Fruit fly (Drosophila melanogaster): ENCODE measurements around the gene kirre.

Gene kirre

DNA sequence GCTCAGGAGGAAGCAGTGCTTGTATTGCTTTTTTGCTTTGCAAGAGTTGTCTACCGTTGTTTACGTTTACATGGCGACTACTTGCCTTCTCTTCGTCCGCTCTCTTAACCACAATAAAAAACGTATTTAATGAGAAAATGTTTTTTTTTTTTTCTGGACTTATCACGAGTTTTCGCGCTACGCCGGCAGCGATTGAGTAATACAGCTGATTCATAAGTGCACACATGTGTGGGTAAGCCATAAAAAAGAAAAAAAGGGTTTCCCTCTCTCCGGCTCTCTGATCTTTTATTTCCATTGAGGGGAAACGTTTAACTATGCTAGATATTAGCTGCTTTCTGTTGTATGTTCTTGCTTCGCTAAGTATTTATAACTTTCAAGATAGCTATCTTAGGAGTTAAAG lies 1.9 kb downstream of the kirre start:
- TF ChIP-seq CTCF (optimal IDR thresholded peaks at IDR 0.05), result no peak

DNA sequence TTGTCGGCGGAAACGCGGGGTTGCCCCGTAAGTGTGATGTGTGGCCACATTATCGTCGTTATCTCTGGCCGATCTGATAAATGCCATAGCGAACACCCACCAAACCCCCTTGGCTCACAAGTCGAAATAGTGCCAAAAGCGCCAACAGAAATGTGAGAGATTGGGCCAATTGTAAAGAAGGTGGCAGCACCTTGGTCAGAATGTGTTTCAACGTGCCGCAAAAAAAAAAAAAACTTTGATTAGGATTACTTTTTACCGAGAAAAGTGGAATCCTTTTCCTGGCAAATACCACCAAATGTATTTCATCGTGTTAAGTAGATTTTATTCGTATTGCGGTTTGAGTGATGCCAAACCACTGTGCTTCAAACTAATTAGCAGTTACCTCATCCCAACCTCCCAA lies 2.8 kb downstream of the kirre start:
- no peak for TF ChIP-seq CG8478 (optimal IDR thresholded peaks at IDR 0.05)
- no peak for TF ChIP-seq CTCF (optimal IDR thresholded peaks at IDR 0.05)

DNA sequence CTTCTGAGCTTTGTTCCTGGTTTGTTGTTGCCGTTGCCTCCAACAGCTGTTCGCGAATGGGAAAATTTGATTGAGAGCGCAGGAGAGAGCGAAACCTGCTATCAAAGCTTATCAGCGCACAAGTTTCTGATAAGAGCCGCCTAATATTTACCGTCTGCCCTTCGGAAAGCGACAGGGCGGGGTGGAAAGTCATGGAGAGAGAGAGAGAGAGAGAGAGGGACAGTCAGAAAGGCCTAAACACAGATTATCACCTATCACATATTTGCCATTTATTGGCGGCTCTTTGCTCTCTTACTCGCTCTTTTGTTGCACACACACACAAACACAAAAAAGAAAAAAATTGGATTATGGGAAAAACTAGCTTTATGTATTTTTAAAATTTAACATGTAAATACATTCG lies 3.4 kb downstream of the kirre start:
- TF ChIP-seq CTCF (optimal IDR thresholded peaks at IDR 0.05) (no peak), CG8478 (optimal IDR thresholded peaks at IDR 0.05) (no peak)

DNA sequence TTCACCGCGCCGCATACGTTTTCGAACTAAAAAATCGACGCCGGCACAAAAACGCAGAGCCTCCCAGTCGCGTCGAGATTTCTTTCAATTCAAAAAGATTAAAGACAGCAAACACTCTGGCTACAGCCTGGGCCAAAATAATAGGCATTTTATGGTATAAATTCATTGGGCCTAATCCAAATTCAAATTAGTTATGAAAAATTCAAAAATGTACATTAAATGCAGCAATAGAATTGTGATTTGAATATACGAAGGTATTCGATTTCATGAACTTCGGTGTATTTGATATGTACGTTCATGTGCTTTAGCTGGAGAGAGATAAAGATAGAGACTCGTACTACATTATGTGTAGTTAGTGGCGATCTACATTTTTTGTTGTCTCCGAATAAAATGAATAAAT lies 3.9 kb downstream of the kirre start, which contains the start of gene Syx4:
TSS of gene Syx4 (minus strand) at position 35 of the 400 bp plus-strand sequence.
- TF ChIP-seq CTCF (optimal IDR thresholded peaks at IDR 0.05), result no peak
- TF ChIP-seq CG8478 (optimal IDR thresholded peaks at IDR 0.05), result no peak

DNA sequence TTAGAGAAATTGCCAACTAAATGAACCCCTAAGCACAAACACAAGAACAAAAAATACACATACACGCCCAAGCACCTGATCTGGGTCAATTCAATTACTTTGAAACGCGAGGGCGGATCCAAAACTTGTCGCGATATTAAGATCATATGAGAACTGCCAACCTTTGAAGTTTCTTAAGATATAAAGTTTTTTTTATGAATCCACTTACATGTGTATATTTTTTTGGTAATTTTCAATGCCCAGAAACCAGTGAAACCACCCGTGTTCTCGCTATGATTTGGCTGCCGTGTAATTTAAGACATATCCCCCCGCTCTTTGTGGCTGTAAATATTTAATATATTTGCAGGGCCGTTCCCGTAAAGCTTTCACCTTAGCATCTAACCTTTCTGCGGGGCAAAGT lies 9.5 kb downstream of the kirre start:
- TF ChIP-seq CG8478 (optimal IDR thresholded peaks at IDR 0.05) (no peak), CTCF (optimal IDR thresholded peaks at IDR 0.05) (no peak)

DNA sequence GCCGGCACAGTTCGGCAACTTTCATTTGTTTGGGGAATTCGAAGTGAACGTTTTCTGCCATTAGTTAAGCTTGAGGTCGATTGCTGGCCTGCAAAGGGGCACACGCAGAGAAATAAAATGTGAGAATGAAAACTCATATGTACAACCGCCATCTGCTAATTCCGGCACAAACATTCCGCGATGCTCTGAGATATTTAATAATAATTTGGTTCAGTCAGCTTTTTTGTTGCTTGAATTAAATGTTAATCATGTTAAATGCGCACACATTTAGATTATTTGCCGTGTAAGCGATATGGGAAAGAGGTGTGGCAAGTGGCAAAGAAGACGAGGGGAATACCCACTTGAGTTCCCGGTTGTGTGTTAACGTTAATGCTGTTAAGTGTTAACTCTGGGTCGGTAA lies 17.2 kb downstream of the kirre start:
- no peak for TF ChIP-seq CG8478 (optimal IDR thresholded peaks at IDR 0.05)
- TF ChIP-seq CTCF (optimal IDR thresholded peaks at IDR 0.05), result no peak

DNA sequence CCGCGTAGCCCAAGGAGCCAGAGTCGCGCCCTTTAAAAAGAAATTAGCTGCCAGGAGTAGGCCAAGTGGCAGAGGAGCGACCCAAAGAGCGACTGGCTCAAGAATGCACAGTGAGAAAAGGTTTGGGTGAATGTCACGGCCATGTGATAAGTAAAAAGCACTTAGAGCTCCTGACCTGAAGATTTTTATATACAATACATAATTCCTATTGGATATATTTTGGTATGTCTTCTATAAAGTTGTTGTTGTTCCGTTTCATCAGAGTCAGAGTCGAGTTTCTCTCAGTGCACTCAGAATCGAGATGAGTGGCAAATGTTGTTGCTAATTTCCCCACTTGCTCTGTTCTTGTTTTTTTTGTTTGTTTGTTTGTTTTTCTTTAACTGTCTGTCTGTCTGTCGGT lies 21.0 kb downstream of the kirre start:
- TF ChIP-seq CTCF (optimal IDR thresholded peaks at IDR 0.05) (no peak), CG8478 (optimal IDR thresholded peaks at IDR 0.05) (no peak)

DNA sequence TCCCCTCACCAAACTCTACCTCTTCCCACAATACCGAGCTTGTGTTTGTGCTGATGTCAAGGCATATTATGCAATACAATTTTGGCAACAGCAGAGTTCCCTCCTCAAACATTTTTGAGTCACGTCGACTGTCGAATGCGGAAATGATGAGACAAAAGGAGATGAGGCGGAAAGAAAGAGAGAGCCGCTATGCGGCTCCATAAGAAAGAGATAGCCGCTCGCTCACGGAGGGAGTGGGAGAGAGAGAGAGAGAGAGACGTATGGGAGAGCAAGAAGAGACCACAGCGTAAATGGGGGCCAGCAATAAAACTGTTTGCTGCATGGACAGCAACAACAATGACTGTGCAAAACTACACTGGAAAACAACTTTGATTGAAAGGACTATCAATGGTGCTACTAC lies 25.3 kb downstream of the kirre start:
- TF ChIP-seq CTCF (optimal IDR thresholded peaks at IDR 0.05) (no peak), CG8478 (optimal IDR thresholded peaks at IDR 0.05) (no peak)

DNA sequence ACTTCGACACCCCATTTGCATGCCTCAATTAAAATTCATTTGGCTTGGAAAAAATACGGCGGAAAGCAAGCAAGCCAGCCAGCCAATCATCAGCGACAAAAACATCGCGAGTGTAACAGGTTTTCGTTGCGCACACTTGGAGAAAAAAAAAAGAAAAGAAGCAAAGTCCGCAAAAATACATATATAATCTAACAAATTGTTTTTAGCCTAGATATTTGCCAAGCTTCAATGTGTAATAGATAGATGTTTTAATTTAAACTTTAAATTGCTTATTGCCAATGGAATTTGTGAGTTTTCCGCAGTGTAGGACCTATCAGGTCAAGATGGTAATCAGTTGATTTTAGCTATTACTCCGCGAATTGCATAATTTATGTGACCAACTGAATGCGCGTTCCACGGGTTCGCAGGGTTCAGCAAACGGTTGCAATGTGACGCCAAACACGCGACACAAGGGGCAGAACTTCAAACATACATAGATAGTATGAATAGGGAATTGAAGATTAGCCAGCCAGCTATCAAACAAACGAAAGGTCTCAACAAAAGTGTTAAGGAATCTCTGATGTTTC lies 46.5 kb downstream of the kirre start:
- TF ChIP-seq CG8478 (optimal IDR thresholded peaks at IDR 0.05), result no peak
- TF ChIP-seq CTCF (optimal IDR thresholded peaks at IDR 0.05), result no peak

DNA sequence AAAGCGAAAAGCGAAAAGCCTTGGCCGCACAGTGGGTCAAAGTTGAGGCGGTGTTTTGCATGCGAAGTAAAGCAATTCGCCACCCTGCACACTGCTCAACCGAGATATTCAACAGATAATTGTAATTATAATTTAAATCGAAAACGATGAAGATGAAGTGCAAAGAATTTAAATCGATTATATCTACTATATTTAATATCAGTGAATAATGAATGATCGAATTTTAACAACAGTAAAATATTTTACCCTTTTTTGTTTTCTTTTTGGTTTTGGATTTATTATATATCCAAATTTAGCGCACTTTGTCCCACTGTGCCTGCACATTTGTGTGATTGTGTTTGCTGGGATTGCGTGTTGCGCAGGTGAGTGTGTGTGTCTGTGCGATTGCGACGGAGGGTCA lies 47.1 kb downstream of the kirre start:
- TF ChIP-seq CG8478 (optimal IDR thresholded peaks at IDR 0.05) (no peak), CTCF (optimal IDR thresholded peaks at IDR 0.05) (no peak)

DNA sequence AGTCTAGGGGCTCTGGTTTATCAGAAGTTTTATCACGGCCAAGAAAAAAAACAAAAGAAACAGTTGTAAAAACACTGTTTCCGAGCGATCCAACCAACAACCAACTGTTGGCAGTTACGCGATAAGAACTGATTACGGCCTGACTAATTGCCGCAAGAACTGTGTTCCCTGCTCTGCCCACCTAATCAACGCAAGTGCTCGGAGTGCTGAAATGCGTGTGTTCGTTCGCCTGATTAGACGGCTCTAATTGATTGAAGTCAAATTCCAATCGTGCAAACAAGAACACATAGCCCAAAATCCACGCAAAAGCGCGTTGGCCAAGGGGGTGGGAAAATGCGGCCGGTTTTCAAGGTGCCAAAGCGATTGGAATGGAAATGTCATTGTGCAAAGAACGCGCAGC lies 47.7 kb downstream of the kirre start:
- TF ChIP-seq CG8478 (optimal IDR thresholded peaks at IDR 0.05) (no peak), CTCF (optimal IDR thresholded peaks at IDR 0.05) (no peak)

DNA sequence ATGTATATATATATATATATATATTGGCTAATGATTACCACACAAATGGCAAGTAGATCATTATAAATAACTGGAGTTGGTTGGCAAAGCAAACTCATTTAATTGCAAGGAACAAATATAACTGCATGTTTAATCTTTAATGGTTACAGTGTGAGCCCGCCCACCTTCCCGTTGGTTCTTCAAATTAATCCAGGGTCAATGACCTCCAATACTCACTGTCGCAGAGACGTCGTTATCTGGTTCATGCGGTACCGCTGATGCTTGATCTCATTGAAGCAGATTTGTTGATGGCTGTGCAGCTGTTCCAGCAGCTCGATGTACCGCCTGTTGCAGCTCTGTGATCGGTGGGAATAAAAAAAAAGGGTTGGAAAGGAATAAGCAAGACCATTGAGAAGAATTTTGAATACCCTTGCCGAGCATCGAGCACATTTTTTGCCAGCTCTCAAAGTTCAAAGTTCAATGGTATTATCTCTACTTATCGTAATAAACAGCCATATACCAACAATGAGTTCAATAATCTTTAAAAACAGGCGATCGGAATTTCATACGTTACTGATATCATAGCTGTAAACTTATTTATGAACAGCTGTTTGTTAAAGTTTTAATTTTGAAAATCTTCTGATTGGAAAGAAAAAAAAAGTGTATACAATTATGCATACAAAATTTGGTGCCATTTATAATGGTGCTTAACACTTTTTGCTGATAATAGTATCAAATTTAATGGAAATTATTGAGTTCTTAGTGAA lies 48.3 kb downstream of the kirre start:
- no peak for TF ChIP-seq CG8478 (optimal IDR thresholded peaks at IDR 0.05)
- TF ChIP-seq CTCF (optimal IDR thresholded peaks at IDR 0.05), result no peak

DNA sequence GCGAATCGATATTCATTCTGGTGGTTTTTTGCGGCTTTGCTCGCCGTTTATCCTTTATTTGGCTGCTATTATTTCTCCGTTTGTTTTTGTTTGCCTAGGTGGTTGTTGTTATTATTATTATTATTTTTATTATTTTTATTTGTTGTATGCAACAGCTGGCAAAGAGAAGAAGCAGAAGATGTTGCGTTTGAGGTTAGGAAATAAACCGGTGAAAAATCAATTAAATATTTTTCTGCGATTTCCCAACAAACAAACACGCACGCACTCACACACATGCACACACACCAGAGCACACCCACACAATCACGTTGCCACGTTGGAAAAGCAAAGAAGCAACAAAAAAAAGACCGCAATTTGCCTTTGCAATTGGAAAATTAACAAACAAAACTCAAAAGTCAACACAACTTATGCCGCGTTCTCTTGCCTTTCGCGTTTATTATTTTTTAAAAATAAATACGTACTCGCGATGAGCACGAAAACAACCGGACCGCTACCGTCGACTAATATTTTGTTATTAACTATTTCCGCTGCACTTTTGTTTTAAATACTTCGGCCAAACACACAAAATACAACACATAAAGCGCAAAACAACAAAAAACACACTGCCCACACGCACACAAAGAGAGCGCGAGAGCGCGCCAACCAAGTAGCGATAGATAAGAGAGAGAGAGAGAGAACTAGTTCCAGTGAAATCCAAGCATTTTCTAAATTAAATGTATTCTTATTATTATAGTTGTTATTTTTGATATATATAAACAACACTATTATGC lies 49.3 kb downstream of the kirre start:
- TF ChIP-seq CTCF (optimal IDR thresholded peaks at IDR 0.05), result no peak
- no peak for TF ChIP-seq CG8478 (optimal IDR thresholded peaks at IDR 0.05)

DNA sequence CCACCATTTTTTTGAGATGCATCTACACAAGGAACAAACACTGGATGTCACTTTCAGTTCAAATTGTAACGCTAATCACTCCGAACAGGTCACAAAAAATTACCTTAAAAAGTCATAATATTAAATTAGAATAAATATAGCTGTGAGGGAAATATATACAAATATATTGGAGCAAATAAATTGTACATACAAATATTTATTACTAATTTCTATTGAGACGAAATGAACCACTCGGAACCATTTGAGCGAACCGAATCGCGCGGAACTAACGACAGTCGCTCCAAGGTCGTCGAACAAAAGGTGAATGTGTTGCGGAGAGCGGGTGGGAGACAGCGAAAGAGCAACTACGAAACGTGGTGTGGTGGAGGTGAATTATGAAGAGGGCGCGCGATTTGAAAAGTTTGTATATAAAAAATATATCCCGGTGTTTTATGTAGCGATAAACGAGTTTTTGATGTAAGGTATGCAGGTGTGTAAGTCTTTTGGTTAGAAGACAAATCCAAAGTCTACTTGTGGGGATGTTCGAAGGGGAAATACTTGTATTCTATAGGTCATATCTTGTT lies 50.0 kb downstream of the kirre start, which contains the start of gene CG32795:
TSS of gene CG32795 (minus strand) at position 513 of the 563 bp plus-strand sequence.
- no peak for TF ChIP-seq CTCF (optimal IDR thresholded peaks at IDR 0.05)
- TF ChIP-seq CG8478 (optimal IDR thresholded peaks at IDR 0.05), result no peak

DNA sequence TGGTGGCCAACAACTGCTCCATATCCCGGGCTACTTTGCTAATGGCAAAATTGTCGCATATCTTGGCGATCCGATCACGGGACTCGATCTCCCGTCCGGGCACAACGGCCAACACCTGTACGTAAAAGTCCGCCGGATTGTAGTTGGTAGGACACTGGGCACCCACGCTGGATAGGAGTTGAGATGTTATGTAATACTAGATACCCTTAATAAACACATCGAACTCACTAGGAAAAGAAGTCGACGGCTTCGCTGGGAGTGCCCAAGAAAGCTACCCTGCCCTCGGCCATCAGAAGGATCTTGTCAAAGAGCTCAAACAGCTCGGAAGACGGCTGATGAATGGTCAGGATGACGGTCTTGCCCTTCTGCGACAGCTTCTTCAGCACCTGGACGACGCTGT lies 51.7 kb downstream of the kirre start:
- TF ChIP-seq CTCF (optimal IDR thresholded peaks at IDR 0.05) (no peak), CG8478 (optimal IDR thresholded peaks at IDR 0.05) (no peak)

DNA sequence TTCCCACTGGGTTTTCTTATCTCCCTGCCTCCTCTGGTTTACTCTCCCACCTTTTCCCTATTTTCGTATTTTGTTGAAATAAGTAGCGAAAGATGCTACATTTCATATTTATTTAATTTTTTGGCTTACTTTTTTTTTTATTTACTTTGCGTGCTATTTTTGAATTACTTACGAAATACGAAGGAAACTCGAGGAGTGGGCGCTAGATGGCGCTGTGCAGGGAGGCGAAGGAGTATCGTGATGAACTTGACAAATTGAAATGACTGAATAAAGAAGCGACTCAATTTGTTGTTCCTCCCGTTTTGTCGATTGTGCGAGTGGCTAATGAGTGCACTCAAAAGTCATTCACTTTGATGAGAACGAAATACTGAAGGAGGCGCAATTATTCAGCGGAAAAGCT lies 54.7 kb downstream of the kirre start:
- TF ChIP-seq CTCF (optimal IDR thresholded peaks at IDR 0.05) (peak; percentile 43 to 62), CG8478 (optimal IDR thresholded peaks at IDR 0.05) (no peak)
